Worm (Caenorhabditis elegans): ENCODE data around the gene F45D11.5.
"Not testable (repeated sequence)": the region's sequence is repeated elsewhere in the genome, so short reads cannot be mapped to it uniquely, and the experiment has no call there.

The F45D11.5 gene

DNA sequence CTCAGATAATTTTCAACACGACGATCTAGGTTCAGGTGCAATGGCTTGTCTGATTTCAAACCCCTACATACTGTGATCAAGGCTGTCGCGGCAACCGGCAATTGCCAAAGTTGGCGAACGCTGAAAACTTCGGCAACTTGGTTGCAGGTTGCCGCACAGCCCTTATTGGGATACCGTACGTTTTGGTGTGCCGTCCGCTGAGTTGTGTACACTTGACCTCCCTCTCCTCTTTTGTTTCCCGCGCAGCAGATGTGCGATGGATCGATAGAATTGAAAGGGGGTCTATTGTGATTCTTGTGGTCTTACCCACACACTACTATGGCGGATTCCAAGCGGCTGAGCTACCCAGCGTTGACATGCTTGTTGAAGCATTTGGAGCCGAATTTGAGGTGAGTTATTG lies 41.3 kb upstream of the F45D11.5 start, which contains the start of the genes C32B5.18 and C32B5.7:
Gene C32B5.18 (plus strand): TSS at position 301 of the 400 bp plus-strand sequence.
Gene C32B5.7 (plus strand): TSS at position 311 of the 400 bp plus-strand sequence.
- TF ChIP-seq madf-3 (GFP tag; IDR thresholded peaks at IDR 0.05) (0 out of 2 replicates have a peak, but pooled peaks have one; percentile 36), egl-18 (GFP tag; IDR thresholded peaks at IDR 0.05) (0 out of 2 replicates have a peak, but pooled peaks have one; percentile 29), athp-1 (tag; optimal IDR thresholded peaks at IDR 0.05) (no peak), hsf-1 (GFP tag; IDR thresholded peaks at IDR 0.05) (no peak)

DNA sequence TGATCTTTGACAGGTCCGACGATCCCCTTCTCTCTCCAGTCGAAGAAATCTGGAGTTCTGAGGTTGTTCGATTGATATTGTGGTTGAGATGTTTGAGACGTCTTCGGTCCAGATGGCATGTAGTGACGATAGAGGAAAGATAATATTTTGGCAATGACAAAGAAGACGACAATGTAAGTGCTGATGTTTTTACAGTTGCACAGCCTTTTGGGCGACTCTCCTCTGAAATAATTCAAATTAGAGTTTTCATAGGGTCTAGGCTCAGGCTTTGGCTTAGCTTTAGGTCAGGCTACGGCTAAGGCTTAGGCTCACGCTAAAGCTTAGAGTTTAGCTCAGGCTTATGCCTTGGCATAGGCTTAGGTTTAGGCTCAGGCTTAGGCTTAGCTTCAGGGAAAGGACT lies 39.5 kb upstream of the F45D11.5 start, which contains the start of gene C32B5.13:
Gene C32B5.13 (minus strand): TSS at position 101 of the 400 bp plus-strand sequence.
- TF ChIP-seq ceh-100 (GFP tag; IDR thresholded peaks at IDR 0.05) (no peak), B0035.1 (tag; optimal IDR thresholded peaks at IDR 0.05) (no peak), lin-26 (GFP tag; IDR thresholded peaks at IDR 0.05) (0 out of 2 replicates have a peak, but pooled peaks have one; percentile 24)

DNA sequence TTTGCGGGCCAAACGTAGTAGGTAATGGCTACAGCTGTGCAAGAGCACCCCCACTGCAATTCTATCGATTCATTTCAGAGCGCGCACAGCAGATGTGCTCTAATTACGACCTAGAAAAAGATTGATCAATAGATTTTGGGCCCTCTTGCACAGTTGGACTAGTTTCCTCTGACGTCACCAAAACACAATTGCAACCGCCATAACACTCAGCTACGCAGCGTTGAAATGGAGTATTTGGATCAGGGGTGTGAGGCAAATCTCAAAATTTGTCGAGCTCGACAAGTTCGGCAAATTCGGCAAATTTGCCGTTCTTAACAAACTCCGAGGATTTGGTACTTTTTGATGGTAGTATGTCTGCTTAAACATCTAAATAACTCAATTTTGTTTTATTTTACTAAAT lies 34.5 kb upstream of the F45D11.5 start, which contains the start of gene fbxc-18:
Gene fbxc-18 (minus strand): TSS at position 101 of the 400 bp plus-strand sequence.
- not testable (repeated sequence) for TF ChIP-seq hrde-1 (tag; optimal IDR thresholded peaks at IDR 0.05; ENCODE audit: borderline replicate concordance); nfya-2 (GFP tag; IDR thresholded peaks at IDR 0.05); madf-10 (tag; optimal IDR thresholded peaks at IDR 0.05)

DNA sequence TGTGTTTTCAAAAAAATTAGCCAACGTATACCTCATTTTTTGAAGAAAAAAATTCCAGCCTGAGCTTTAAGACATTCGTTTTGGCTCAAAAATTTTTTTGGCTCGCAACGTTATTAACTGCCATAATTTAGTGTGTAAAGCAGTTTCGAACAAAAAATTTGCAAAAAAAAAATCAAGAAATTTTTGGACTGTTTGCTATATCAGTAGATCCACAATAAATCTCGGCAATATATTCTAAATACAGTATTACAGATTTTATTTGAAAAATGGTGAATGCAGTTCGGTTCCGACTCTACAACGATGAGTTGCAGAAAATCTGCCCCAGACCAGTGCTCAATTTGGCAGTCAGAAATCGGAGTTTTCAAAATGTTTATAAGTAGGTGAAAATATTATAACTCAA lies 33.4 kb upstream of the F45D11.5 start, which contains the start of gene C32B5.6:
Gene C32B5.6 (plus strand): TSS at position 301 of the 400 bp plus-strand sequence.
- not testable (repeated sequence) for TF ChIP-seq mel-28 (tag; optimal IDR thresholded peaks at IDR 0.05; ENCODE audit: borderline replicate concordance); cebp-2 (GFP tag; IDR thresholded peaks at IDR 0.05); dpff-1 (tag; optimal IDR thresholded peaks at IDR 0.05)

DNA sequence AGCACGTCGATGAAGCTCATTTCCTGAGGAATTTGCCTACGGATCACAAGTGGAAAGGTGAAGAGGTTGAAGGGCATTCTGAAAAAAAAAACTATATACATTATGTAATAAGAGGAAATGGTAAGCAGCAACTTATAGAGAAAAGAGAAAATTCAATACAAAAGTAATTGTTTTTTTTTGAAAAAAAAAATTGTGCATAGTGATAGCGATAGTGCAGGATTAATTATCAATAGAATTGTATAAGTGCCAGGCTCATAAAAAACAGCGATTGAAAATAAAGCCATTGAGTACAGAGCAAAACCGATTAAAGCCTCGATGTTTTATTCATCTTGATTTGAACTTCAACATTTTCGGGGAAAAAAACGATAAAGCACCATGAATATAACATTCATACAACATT lies 28.7 kb upstream of the F45D11.5 start, which contains the start of gene C32B5.15:
Gene C32B5.15 (minus strand): TSS at position 101 of the 400 bp plus-strand sequence.
- TF ChIP-seq cebp-2 (GFP tag; IDR thresholded peaks at IDR 0.05), result no peak
- no peak for TF ChIP-seq Y53G8AR.9 (GFP tag; conservative IDR thresholded peaks at IDR 0.05)
- TF ChIP-seq Y95B8A.8 (GFP tag; IDR thresholded peaks at IDR 0.05), result no peak
- no peak for TF ChIP-seq rec-8 (tag; optimal IDR thresholded peaks at IDR 0.05)

DNA sequence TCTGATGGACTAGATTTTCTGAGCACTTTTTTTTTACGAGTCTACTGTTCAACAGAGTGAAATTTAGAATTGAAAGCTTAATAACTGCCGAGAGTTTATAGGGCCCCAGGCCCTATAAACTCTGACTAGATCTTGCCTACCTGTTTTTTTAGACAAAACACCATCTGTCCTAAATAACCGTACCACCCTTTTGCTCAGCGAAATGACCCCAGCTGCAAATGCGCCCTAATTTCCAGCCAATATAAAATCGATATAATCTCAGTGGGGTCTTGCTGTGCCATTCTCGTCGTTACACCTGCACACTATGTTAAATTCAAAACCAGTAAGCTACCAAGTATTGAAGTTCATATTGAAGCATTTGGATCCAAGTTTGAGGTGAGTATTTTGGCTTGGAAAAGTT lies 27.5 kb upstream of the F45D11.5 start, which contains the start of gene fbxc-14:
Gene fbxc-14 (plus strand): TSS at position 301 of the 400 bp plus-strand sequence.
- TF ChIP-seq snpc-3.4 (tag; optimal IDR thresholded peaks at IDR 0.05) (no peak), egrh-3 (GFP tag; IDR thresholded peaks at IDR 0.05) (no peak), F57C9.4 (tag; optimal IDR thresholded peaks at IDR 0.05) (no peak), madf-10 (tag; optimal IDR thresholded peaks at IDR 0.05) (no peak), hmg-1.2 (GFP tag; IDR thresholded peaks at IDR 0.05) (no peak), snpc-1.1 (tag; optimal IDR thresholded peaks at IDR 0.05; ENCODE audit: insufficient read depth) (no peak), ekl-4 (GFP tag; IDR thresholded peaks at IDR 0.05) (no peak), hsf-1 (GFP tag; IDR thresholded peaks at IDR 0.05) (no peak)

DNA sequence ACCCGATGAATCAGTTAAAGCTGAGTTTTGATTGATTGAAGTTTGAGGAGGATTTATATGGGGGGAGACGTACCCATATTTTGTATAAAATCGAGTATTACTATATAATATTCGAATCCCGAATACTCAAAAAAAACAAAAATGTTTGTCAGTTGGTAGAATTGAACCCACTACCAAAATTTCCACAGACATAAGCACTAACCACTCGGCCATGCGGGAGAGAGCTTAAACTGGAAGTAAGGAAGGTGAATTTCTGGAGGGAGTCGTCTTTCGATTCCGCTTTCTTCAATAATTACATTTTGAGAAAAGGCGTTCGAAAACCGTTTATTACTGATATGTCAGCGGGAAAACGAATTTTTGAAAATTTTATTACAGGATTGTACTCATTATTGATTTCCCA lies 24.4 kb upstream of the F45D11.5 start:
- TF ChIP-seq Y95B8A.8 (GFP tag; IDR thresholded peaks at IDR 0.05) (0 out of 2 replicates have a peak, but pooled peaks have one; percentile 53), D2030.7 (GFP tag; IDR thresholded peaks at IDR 0.05) (peak; percentile 53; the same call in 1 of the 2 replicates), egl-44 (GFP tag; IDR thresholded peaks at IDR 0.05) (peak; percentile 37; the same call in 1 of the 2 replicates), ztf-25 (GFP tag; IDR thresholded peaks at IDR 0.05) (0 out of 2 replicates have a peak, but pooled peaks have one; percentile 13), dox-1 (GFP tag; IDR thresholded peaks at IDR 0.05) (peak; percentile 60), pbrm-1 (GFP tag; IDR thresholded peaks at IDR 0.05) (0 out of 2 replicates have a peak, but pooled peaks have one; percentile 45), rcor-1 (GFP tag; IDR thresholded peaks at IDR 0.05) (peak; percentile 77), hmg-20 (GFP tag; IDR thresholded peaks at IDR 0.05) (0 out of 2 replicates have a peak, but pooled peaks have one; percentile 28), mcd-1 (GFP tag; IDR thresholded peaks at IDR 0.05) (peak; percentile 52), ceh-100 (GFP tag; IDR thresholded peaks at IDR 0.05) (0 out of 2 replicates have a peak, but pooled peaks have one; percentile 13)

Data from whole organism, young adult.